Fruit fly (Drosophila melanogaster) whole organism, prepupa: ENCODE measurements around the gene Cp110.

Experiments
- Blimp-1 ChIP-seq: fragments of 200-800 bp; sonication (Bioruptor generic); optimal IDR thresholded peaks from 3 replicates; lab custom pipeline; 2017; ENCODE audit warnings: missing biosample characterization, missing genetic modification characterization, mild to moderate bottlenecking, moderate library complexity, missing genetic modification reagents
- CG10669 ChIP-seq: fragments of 200-800 bp; sonication (Bioruptor generic); optimal IDR thresholded peaks from 3 replicates; lab custom pipeline; 2018; ENCODE audit warnings: missing biosample characterization, mild to moderate bottlenecking, missing genetic modification characterization, moderate library complexity
- CG11762 ChIP-seq: fragments of 200-800 bp; sonication (Bioruptor generic); optimal IDR thresholded peaks from 3 replicates; lab custom pipeline; 2016; ENCODE audit warnings: missing biosample characterization, missing genetic modification characterization; ENCODE audit not compliant: insufficient read depth
- CG15336 ChIP-seq: fragments of 200-800 bp; sonication (Bioruptor generic); IDR thresholded peaks from 2 replicates; pipeline ENCODE4 v1.3.6; 2022; ENCODE audit warnings: missing biosample characterization, missing genetic modification characterization
- CG1621 ChIP-seq: fragments of 200-800 bp; sonication (Bioruptor generic); optimal IDR thresholded peaks from 3 replicates; lab custom pipeline; 2018; ENCODE audit warnings: missing biosample characterization, mild to moderate bottlenecking, missing genetic modification characterization
- CG16779 ChIP-seq: fragments of 200-800 bp; sonication (Bioruptor generic); optimal IDR thresholded peaks from 3 replicates; lab custom pipeline; 2017; ENCODE audit warnings: missing biosample characterization, mild to moderate bottlenecking, missing genetic modification characterization
- CG3032 ChIP-seq: fragments of 200-800 bp; optimal IDR thresholded peaks from 2 replicates; lab custom pipeline; 2019; ENCODE audit warnings: missing biosample characterization, mild to moderate bottlenecking, missing genetic modification characterization, moderate library complexity
- CG31627 ChIP-seq: fragments of 200-800 bp; sonication (Bioruptor generic); optimal IDR thresholded peaks from 3 replicates; lab custom pipeline; 2016; ENCODE audit warnings: missing biosample characterization, missing genetic modification characterization
- CG34406 ChIP-seq: fragments of 200-800 bp; sonication (Bioruptor generic); optimal IDR thresholded peaks from 3 replicates; lab custom pipeline; 2016; ENCODE audit warnings: missing biosample characterization, missing genetic modification characterization
- CG3919 ChIP-seq: fragments of 200-800 bp; sonication (Bioruptor generic); optimal IDR thresholded peaks from 3 replicates; lab custom pipeline; 2016; ENCODE audit warnings: missing biosample characterization, missing genetic modification characterization
- CG4318 ChIP-seq: fragments of 200-800 bp; sonication (Bioruptor generic); optimal IDR thresholded peaks from 3 replicates; lab custom pipeline; 2017; ENCODE audit warnings: missing biosample characterization, mild to moderate bottlenecking, missing genetic modification characterization
- CG6163 ChIP-seq: fragments of 200-800 bp; sonication (Bioruptor generic); IDR thresholded peaks from 3 replicates; pipeline ENCODE4 v1.3.6; 2022; ENCODE audit warnings: missing biosample characterization, missing genetic modification characterization
- CG6276 ChIP-seq: fragments of 200-800 bp; sonication (Bioruptor generic); optimal IDR thresholded peaks from 2 replicates; lab custom pipeline; 2017; ENCODE audit warnings: missing biosample characterization, mild to moderate bottlenecking, missing genetic modification characterization
- CG6792 ChIP-seq: fragments of 200-800 bp; sonication (Bioruptor generic); optimal IDR thresholded peaks from 3 replicates; lab custom pipeline; 2016; ENCODE audit warnings: missing biosample characterization, missing genetic modification characterization
- CG6808 ChIP-seq: fragments of 200-800 bp; sonication (Bioruptor generic); optimal IDR thresholded peaks from 3 replicates; lab custom pipeline; 2017; ENCODE audit warnings: missing biosample characterization, missing genetic modification characterization, mild to moderate bottlenecking, moderate library complexity, missing genetic modification reagents
- CG6854 ChIP-seq: fragments of 200-800 bp; sonication (Bioruptor generic); optimal IDR thresholded peaks from 2 replicates; lab custom pipeline; 2017; ENCODE audit warnings: missing biosample characterization, mild to moderate bottlenecking, missing genetic modification characterization
- CG7368 ChIP-seq: fragments of 200-800 bp; sonication (Bioruptor generic); optimal IDR thresholded peaks from 3 replicates; lab custom pipeline; 2016; ENCODE audit warnings: missing biosample characterization, missing genetic modification characterization
- CG8119 ChIP-seq: fragments of 200-800 bp; sonication (Bioruptor generic); IDR thresholded peaks from 3 replicates; pipeline ENCODE4 v1.3.6; 2022; ENCODE audit warnings: missing biosample characterization, missing genetic modification characterization
- CG8319 ChIP-seq: fragments of 200-800 bp; sonication (Bioruptor generic); optimal IDR thresholded peaks from 3 replicates; lab custom pipeline; 2016; ENCODE audit warnings: missing biosample characterization, missing genetic modification characterization
- CG8632 ChIP-seq: fragments of 200-800 bp; sonication (Bioruptor generic); optimal IDR thresholded peaks from 3 replicates; lab custom pipeline; 2016; ENCODE audit warnings: missing biosample characterization, missing genetic modification characterization
- CG9139 ChIP-seq: fragments of 200-800 bp; sonication (Bioruptor generic); optimal IDR thresholded peaks from 3 replicates; lab custom pipeline; 2017; ENCODE audit warnings: missing biosample characterization, mild to moderate bottlenecking, missing genetic modification characterization
- Eip78C ChIP-seq: fragments of 200-800 bp; sonication (Bioruptor generic); peaks from one replicate; lab custom pipeline; 2016; ENCODE audit warnings: missing biosample characterization, missing genetic modification characterization
- Eip93F ChIP-seq: fragments of 200-800 bp; sonication (Bioruptor generic); optimal IDR thresholded peaks from 2 replicates; lab custom pipeline; 2016; ENCODE audit warnings: missing biosample characterization, mild to moderate bottlenecking, missing genetic modification characterization
- Ets21C ChIP-seq: fragments of 200-800 bp; sonication (Bioruptor generic); optimal IDR thresholded peaks from 3 replicates; lab custom pipeline; 2016; ENCODE audit warnings: missing biosample characterization, missing genetic modification characterization
- Ets96B ChIP-seq: fragments of 200-800 bp; optimal IDR thresholded peaks from 2 replicates; lab custom pipeline; 2019; ENCODE audit warnings: missing biosample characterization, mild to moderate bottlenecking, missing genetic modification characterization, moderate library complexity
- Gug ChIP-seq: fragments of 200-800 bp; sonication (Bioruptor generic); IDR thresholded peaks from 2 replicates; pipeline ENCODE4 v1.3.6; 2022; ENCODE audit warnings: missing biosample characterization, missing genetic modification characterization
- Hr38 ChIP-seq: sonication (Bioruptor generic); optimal IDR thresholded peaks from 2 replicates; lab custom pipeline; 2016; ENCODE audit warnings: missing biosample characterization, missing genetic modification characterization
- Hr39 ChIP-seq: fragments of 200-800 bp; sonication (Bioruptor generic); optimal IDR thresholded peaks from 2 replicates; lab custom pipeline; 2016; ENCODE audit warnings: missing biosample characterization, missing genetic modification characterization
- Lpt ChIP-seq: fragments of 200-800 bp; sonication (Bioruptor generic); optimal IDR thresholded peaks from 3 replicates; lab custom pipeline; 2016; ENCODE audit warnings: missing biosample characterization, missing genetic modification characterization
- Met ChIP-seq: fragments of 200-800 bp; sonication (Bioruptor generic); optimal IDR thresholded peaks from 3 replicates; lab custom pipeline; 2016; ENCODE audit warnings: missing biosample characterization, missing genetic modification characterization
- OdsH ChIP-seq: fragments of 200-800 bp; sonication (Bioruptor generic); optimal IDR thresholded peaks from 3 replicates; lab custom pipeline; 2016; ENCODE audit warnings: missing biosample characterization, missing genetic modification characterization
- Sox102F ChIP-seq: fragments of 200-800 bp; sonication (Bioruptor generic); optimal IDR thresholded peaks from 2 replicates; lab custom pipeline; 2016; ENCODE audit warnings: missing biosample characterization, mild to moderate bottlenecking, missing genetic modification characterization
- Sox14 ChIP-seq: fragments of 200-800 bp; sonication (Bioruptor generic); optimal IDR thresholded peaks from 3 replicates; lab custom pipeline; 2016; ENCODE audit warnings: missing biosample characterization, missing genetic modification characterization
- Sox15 ChIP-seq: fragments of 200-800 bp; sonication (Bioruptor generic); optimal IDR thresholded peaks from 3 replicates; lab custom pipeline; 2016; ENCODE audit warnings: missing biosample characterization, missing genetic modification characterization
- achi ChIP-seq: fragments of 200-800 bp; sonication (Bioruptor generic); optimal IDR thresholded peaks from 3 replicates; lab custom pipeline; 2016; ENCODE audit warnings: missing biosample characterization, missing genetic modification characterization
- acj6 ChIP-seq: fragments of 200-800 bp; sonication (Bioruptor generic); optimal IDR thresholded peaks from 3 replicates; lab custom pipeline; 2016; ENCODE audit warnings: missing biosample characterization, missing genetic modification characterization
- cyc ChIP-seq: fragments of 200-800 bp; sonication (Bioruptor generic); optimal IDR thresholded peaks from 3 replicates; lab custom pipeline; 2016; ENCODE audit warnings: missing biosample characterization, missing genetic modification characterization
- dsx ChIP-seq: fragments of 200-800 bp; optimal IDR thresholded peaks from 3 replicates; lab custom pipeline; 2019; ENCODE audit warnings: missing biosample characterization, mild to moderate bottlenecking, missing genetic modification characterization, moderate library complexity; ENCODE audit not compliant: poor library complexity, severe bottlenecking
- eg ChIP-seq: fragments of 200-800 bp; sonication (Bioruptor generic); IDR thresholded peaks from 3 replicates; pipeline ENCODE4 v1.3.6; 2022; ENCODE audit warnings: missing biosample characterization, missing genetic modification characterization
- esn ChIP-seq: fragments of 200-800 bp; sonication (Bioruptor generic); optimal IDR thresholded peaks from 2 replicates; lab custom pipeline; 2016; ENCODE audit warnings: missing biosample characterization, mild to moderate bottlenecking, missing genetic modification characterization, moderate library complexity
- fd59A ChIP-seq: fragments of 200-800 bp; sonication (Bioruptor generic); optimal IDR thresholded peaks from 2 replicates; lab custom pipeline; 2017; ENCODE audit warnings: missing biosample characterization, mild to moderate bottlenecking, missing genetic modification characterization, missing genetic modification reagents
- fd85E ChIP-seq: fragments of 200-800 bp; sonication (Bioruptor generic); optimal IDR thresholded peaks from 3 replicates; lab custom pipeline; 2016; ENCODE audit warnings: missing biosample characterization, missing genetic modification characterization
- fkh ChIP-seq: fragments of 200-800 bp; sonication (Bioruptor generic); optimal IDR thresholded peaks from 3 replicates; lab custom pipeline; 2017; ENCODE audit warnings: missing biosample characterization, mild to moderate bottlenecking, missing genetic modification characterization, moderate library complexity
- lz ChIP-seq: fragments of 200-800 bp; sonication (Bioruptor generic); optimal IDR thresholded peaks from 3 replicates; lab custom pipeline; 2016; ENCODE audit warnings: missing biosample characterization, missing genetic modification characterization
- pdm3 ChIP-seq: fragments of 200-800 bp; sonication (Bioruptor generic); optimal IDR thresholded peaks from 3 replicates; lab custom pipeline; 2016; ENCODE audit warnings: missing biosample characterization, missing genetic modification characterization
- salr ChIP-seq, 2 experiments: fragments of 200-800 bp; sonication (Bioruptor generic); optimal IDR thresholded peaks; 3 replicates each; lab custom pipeline; 2016 to 2018; ENCODE audit warnings: missing biosample characterization in 2 of 2, missing genetic modification characterization in 2 of 2, mild to moderate bottlenecking in 1 of 2
- spab ChIP-seq: fragments of 200-800 bp; sonication (Bioruptor generic); optimal IDR thresholded peaks from 2 replicates; lab custom pipeline; 2017; ENCODE audit warnings: missing biosample characterization, mild to moderate bottlenecking, missing genetic modification characterization, missing genetic modification reagents
- ss ChIP-seq, 2 experiments: fragments of 200-800 bp; sonication (Bioruptor generic); optimal IDR thresholded peaks; 2 replicates in 1 of 2; 3 replicates in 1 of 2; lab custom pipeline; 2017 to 2018; ENCODE audit warnings: mild to moderate bottlenecking in 2 of 2, missing biosample characterization in 2 of 2, missing genetic modification characterization in 2 of 2, moderate library complexity in 1 of 2
- svp ChIP-seq: fragments of 200-800 bp; sonication (Bioruptor generic); peaks from one replicate; lab custom pipeline; 2016; ENCODE audit warnings: missing biosample characterization, missing genetic modification characterization
- topi ChIP-seq: fragments of 200-800 bp; sonication (Bioruptor generic); optimal IDR thresholded peaks from 3 replicates; lab custom pipeline; 2016; ENCODE audit warnings: missing biosample characterization, missing genetic modification characterization
- vri ChIP-seq: fragments of 200-800 bp; sonication (Bioruptor generic); optimal IDR thresholded peaks from 3 replicates; lab custom pipeline; 2016; ENCODE audit warnings: missing biosample characterization, mild to moderate bottlenecking, missing genetic modification characterization

The Cp110 gene

DNA sequence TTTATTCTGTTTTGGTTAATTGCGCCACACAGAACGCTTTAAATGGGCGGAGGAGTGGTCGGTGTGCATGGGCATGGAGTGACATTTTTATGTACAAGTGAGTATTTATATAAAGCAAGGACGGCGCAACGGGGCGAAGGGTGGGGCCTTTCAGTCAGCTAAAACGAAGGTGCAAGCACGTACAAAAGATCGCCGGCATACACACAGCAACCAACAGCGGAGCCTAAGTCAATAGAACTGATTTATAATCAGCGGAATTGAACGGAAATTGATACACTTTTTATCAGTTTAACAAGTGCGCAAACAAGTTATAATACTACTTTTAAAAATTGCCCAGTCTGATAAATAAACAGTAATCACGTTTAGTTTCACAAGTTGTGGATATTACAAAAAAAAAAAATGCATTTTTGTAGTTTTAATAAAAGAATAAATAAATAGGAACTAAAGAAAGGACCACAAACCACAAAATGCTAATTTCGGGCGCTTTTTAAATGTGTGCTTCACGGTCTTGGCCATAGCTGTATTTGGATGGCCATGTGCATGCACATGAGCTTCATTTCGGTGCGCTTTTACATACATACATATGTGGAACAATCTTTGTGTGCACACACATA, 2.6 kb upstream of the Cp110 start:
- TF ChIP-seq CG6276 (GFP tag; lab: Kevin White, UChicago): peak; percentile 72
- TF ChIP-seq Ets96B (tag; lab: Kevin White, UChicago): peak; percentile 43
- peak; percentile 77 for TF ChIP-seq CG8119 (GFP tag; lab: Robert Waterston, UW)
- TF ChIP-seq CG8632 (GFP tag; lab: Kevin White, UChicago): peak; percentile 70
- peak; percentile 65 for TF ChIP-seq Sox14
- TF ChIP-seq CG6808 (GFP tag; lab: Kevin White, UChicago): peak; percentile 22
- peak; percentile 42 for TF ChIP-seq CG8319 (GFP tag; lab: Kevin White, UChicago)
- TF ChIP-seq fd59A (GFP tag; lab: Kevin White, UChicago): no peak
- no peak for TF ChIP-seq Hr38 (GFP tag; lab: Kevin White, UChicago)
- TF ChIP-seq achi (GFP tag; lab: Kevin White, UChicago): peak; percentile 67
- TF ChIP-seq ss (GFP tag; optimal IDR thresholded peaks at IDR 0.05; lab: Kevin White, UChicago): peak; percentile 16 to 26
- TF ChIP-seq fkh (GFP tag; lab: Kevin White, UChicago): no peak
- peak; percentile 87 for TF ChIP-seq svp (GFP tag; lab: Kevin White, UChicago)
- TF ChIP-seq Sox15 (GFP tag; lab: Kevin White, UChicago): peak; percentile 35
- no peak for TF ChIP-seq CG16779
- peak; percentile 11 for TF ChIP-seq CG4318 (GFP tag; lab: Kevin White, UChicago)
- TF ChIP-seq vri (GFP tag; lab: Kevin White, UChicago): no peak
- TF ChIP-seq acj6: peak; percentile 63
- peak; percentile 67 for TF ChIP-seq Hr39 (GFP tag; lab: Kevin White, UChicago)
- TF ChIP-seq lz (GFP tag; lab: Kevin White, UChicago): peak; percentile 78
- no peak for TF ChIP-seq CG6854 (GFP tag; lab: Kevin White, UChicago)
- no peak for TF ChIP-seq CG9139 (GFP tag; lab: Kevin White, UChicago)
- TF ChIP-seq CG6163 (GFP tag; lab: Robert Waterston, UW): peak; percentile 29; the same call in 1 of the 3 replicates
- TF ChIP-seq Blimp-1 (GFP tag; lab: Kevin White, UChicago): peak; percentile 44
- TF ChIP-seq CG34406 (GFP tag; lab: Kevin White, UChicago): peak; percentile 68
- TF ChIP-seq Gug (GFP tag; lab: Robert Waterston, UW): peak; percentile 32; the same call in 1 of the 2 replicates
- TF ChIP-seq CG6792 (GFP tag; lab: Kevin White, UChicago): peak; percentile 61
- TF ChIP-seq dsx (GFP tag; lab: Kevin White, UChicago): peak; percentile 16
- TF ChIP-seq esn: peak; percentile 81
- peak; percentile 28 for TF ChIP-seq spab (GFP tag; lab: Kevin White, UChicago)
- peak; percentile 3 for TF ChIP-seq CG1621
- peak; percentile 82 for TF ChIP-seq topi (GFP tag; lab: Kevin White, UChicago)
- TF ChIP-seq cyc: peak; percentile 70
- TF ChIP-seq CG7368 (GFP tag; lab: Kevin White, UChicago): peak; percentile 17
- TF ChIP-seq CG3032 (tag; lab: Kevin White, UChicago): peak; percentile 35
- TF ChIP-seq CG15336 (GFP tag; lab: Robert Waterston, UW): peak; percentile 72
- peak; percentile 34 for TF ChIP-seq Ets21C (GFP tag; lab: Kevin White, UChicago)
- TF ChIP-seq salr (GFP tag; optimal IDR thresholded peaks at IDR 0.05; lab: Kevin White, UChicago): peak in 1 of 2 experiments; percentile 49
- TF ChIP-seq Lpt (GFP tag; lab: Kevin White, UChicago): peak; percentile 35
- peak; percentile 88 for TF ChIP-seq Eip78C (GFP tag; lab: Kevin White, UChicago)
- peak; percentile 69 for TF ChIP-seq OdsH (GFP tag; lab: Kevin White, UChicago)
- TF ChIP-seq CG31627 (GFP tag; lab: Kevin White, UChicago): peak; percentile 63
- TF ChIP-seq Eip93F (GFP tag; lab: Kevin White, UChicago): no peak
- TF ChIP-seq Sox102F (GFP tag; lab: Kevin White, UChicago): peak; percentile 70
- TF ChIP-seq Met (GFP tag; lab: Kevin White, UChicago): peak; percentile 82
- TF ChIP-seq eg (GFP tag; lab: Robert Waterston, UW): peak; percentile 50; the same call in 1 of the 3 replicates
- TF ChIP-seq pdm3 (GFP tag; lab: Kevin White, UChicago): peak; percentile 61
- peak; percentile 42 for TF ChIP-seq CG10669 (GFP tag; lab: Kevin White, UChicago)
- peak; percentile 28 for TF ChIP-seq CG11762
- TF ChIP-seq fd85E (GFP tag; lab: Kevin White, UChicago): no peak
- peak; percentile 68 for TF ChIP-seq CG3919 (GFP tag; lab: Kevin White, UChicago)
